Fruit fly (Drosophila melanogaster) whole organism, adult: Measurements from ENCODE around the gene RpL27.

ENCODE experiments used
- CG11617 ChIP-seq: fragments of 200-800 bp; sonication (Bioruptor generic); optimal IDR thresholded peaks from 2 replicates; lab custom pipeline; 2017; ENCODE audit warnings: mild to moderate bottlenecking, missing biosample characterization, missing genetic modification reagents, missing genetic modification characterization
- CG12768 ChIP-seq: fragments of 200-800 bp; sonication (Bioruptor generic); optimal IDR thresholded peaks from 2 replicates; lab custom pipeline; 2017; ENCODE audit warnings: missing biosample characterization, missing genetic modification characterization, mild to moderate bottlenecking, moderate library complexity, missing genetic modification reagents
- CG14711 ChIP-seq: fragments of 200-800 bp; sonication (Bioruptor generic); optimal IDR thresholded peaks from 2 replicates; lab custom pipeline; 2018; ENCODE audit warnings: missing biosample characterization, mild to moderate bottlenecking, missing genetic modification characterization, moderate library complexity
- CG1620 ChIP-seq: fragments of 200-800 bp; sonication (Bioruptor generic); optimal IDR thresholded peaks from 2 replicates; lab custom pipeline; 2016; ENCODE audit warnings: missing biosample characterization, missing genetic modification characterization
- CG33017 ChIP-seq: fragments of 200-800 bp; sonication (Bioruptor generic); optimal IDR thresholded peaks from 2 replicates; lab custom pipeline; 2018; ENCODE audit warnings: missing biosample characterization, mild to moderate bottlenecking, missing genetic modification characterization, moderate library complexity
- CG5204 ChIP-seq: fragments of 200-800 bp; sonication (Bioruptor generic); optimal IDR thresholded peaks from 2 replicates; lab custom pipeline; 2016; ENCODE audit warnings: missing biosample characterization, missing genetic modification characterization
- CG7045 ChIP-seq: fragments of 200-800 bp; sonication (Bioruptor generic); optimal IDR thresholded peaks from 2 replicates; lab custom pipeline; 2017; ENCODE audit warnings: missing biosample characterization, mild to moderate bottlenecking, missing genetic modification characterization
- CG7101 ChIP-seq: fragments of 200-800 bp; sonication (Bioruptor generic); optimal IDR thresholded peaks from 2 replicates; lab custom pipeline; 2018; ENCODE audit warnings: missing biosample characterization, mild to moderate bottlenecking, missing genetic modification characterization, moderate library complexity
- Clk ChIP-seq: fragments of 200-800 bp; sonication (Bioruptor generic); optimal IDR thresholded peaks from 2 replicates; lab custom pipeline; 2017; ENCODE audit warnings: missing biosample characterization, missing genetic modification characterization
- Crg-1 ChIP-seq: fragments of 200-800 bp; sonication (Bioruptor generic); optimal IDR thresholded peaks from 2 replicates; lab custom pipeline; 2016; ENCODE audit warnings: missing biosample characterization, missing genetic modification characterization
- Hr96 ChIP-seq: fragments of 200-800 bp; sonication (Bioruptor generic); optimal IDR thresholded peaks from 2 replicates; lab custom pipeline; 2016; ENCODE audit warnings: missing biosample characterization, missing genetic modification characterization
- Mnt ChIP-seq: fragments of 200-800 bp; sonication (Bioruptor generic); optimal IDR thresholded peaks from 2 replicates; lab custom pipeline; 2016; ENCODE audit warnings: missing biosample characterization, mild to moderate bottlenecking, missing genetic modification characterization
- bab1 ChIP-seq: fragments of 200-800 bp; sonication (Bioruptor generic); optimal IDR thresholded peaks from 3 replicates; lab custom pipeline; 2019; ENCODE audit warnings: missing biosample characterization, mild to moderate bottlenecking, missing genetic modification characterization, moderate library complexity
- cic ChIP-seq: fragments of 200-800 bp; sonication (Bioruptor generic); optimal IDR thresholded peaks from 2 replicates; lab custom pipeline; 2017; ENCODE audit warnings: missing biosample characterization, mild to moderate bottlenecking, missing genetic modification characterization, moderate library complexity
- cnc ChIP-seq, 2 experiments: fragments of >200 bp; optimal IDR thresholded peaks; 2 replicates each; lab custom pipeline; 2017
- kay ChIP-seq: fragments of 200-800 bp; sonication (Bioruptor generic); peaks from one replicate; lab custom pipeline; 2016; ENCODE audit warnings: missing biosample characterization, missing genetic modification characterization, borderline replicate concordance
- ovo ChIP-seq: fragments of 200-800 bp; sonication (Bioruptor generic); optimal IDR thresholded peaks from 2 replicates; lab custom pipeline; 2016; ENCODE audit warnings: missing biosample characterization, missing genetic modification characterization
- pad ChIP-seq: fragments of 200-800 bp; sonication (Bioruptor generic); optimal IDR thresholded peaks from 3 replicates; lab custom pipeline; 2017; ENCODE audit warnings: missing biosample characterization, missing genetic modification characterization, mild to moderate bottlenecking, moderate library complexity, missing genetic modification reagents
- tj ChIP-seq: fragments of 200-800 bp; sonication (Bioruptor generic); optimal IDR thresholded peaks from 3 replicates; lab custom pipeline; 2017; ENCODE audit warnings: missing biosample characterization, mild to moderate bottlenecking, missing genetic modification characterization, moderate library complexity
- toe ChIP-seq: fragments of 200-800 bp; sonication (Bioruptor generic); optimal IDR thresholded peaks from 2 replicates; lab custom pipeline; 2016; ENCODE audit warnings: missing biosample characterization, missing genetic modification characterization

Gene RpL27

DNA sequence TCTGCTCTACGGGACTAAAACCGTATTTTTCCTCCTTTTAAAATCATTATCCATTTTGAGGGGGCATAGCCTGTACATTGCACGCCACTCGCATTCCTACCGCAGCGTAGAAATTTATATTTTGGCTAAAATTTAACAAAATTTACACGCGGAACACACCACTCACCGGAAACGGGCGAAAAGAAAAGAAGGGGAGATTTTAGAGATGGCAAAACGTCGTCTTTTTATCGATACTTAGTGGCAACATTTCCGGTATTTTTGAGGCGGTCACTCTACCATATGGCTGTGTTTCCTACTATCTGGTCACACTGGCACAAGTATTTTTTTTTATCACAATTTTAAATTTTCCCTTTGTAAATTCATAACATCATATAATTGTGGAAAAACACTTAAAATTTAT lies at the start of gene RpL27:
Gene RpL27, minus strand, starts transcription at position 193 of the 400 bp plus-strand sequence.
- TF ChIP-seq CG5204 (GFP tag; lab: Kevin White, UChicago) (peak; percentile 76), Crg-1 (peak; percentile 75), bab1 (GFP tag; lab: Kevin White, UChicago) (peak; percentile 91), kay (GFP tag; lab: Kevin White, UChicago) (no peak), CG7101 (peak; percentile 89), cnc (optimal IDR thresholded peaks at IDR 0.05; lab: Kevin White, UChicago) (no peak), pad (GFP tag; lab: Kevin White, UChicago) (peak; percentile 92), toe (GFP tag; lab: Kevin White, UChicago) (peak; percentile 67), Mnt (peak; percentile 88), CG14711 (tag; lab: Kevin White, UChicago) (peak; percentile 69), ovo (peak; percentile 80), CG11617 (GFP tag; lab: Kevin White, UChicago) (peak; percentile 88), CG12768 (GFP tag; lab: Kevin White, UChicago) (peak; percentile 81), Hr96 (GFP tag; lab: Kevin White, UChicago) (no peak), CG7045 (GFP tag; lab: Kevin White, UChicago) (peak; percentile 82), cic (GFP tag; lab: Kevin White, UChicago) (peak; percentile 40), CG1620 (GFP tag; lab: Kevin White, UChicago) (peak; percentile 77), CG33017 (peak; percentile 77), Clk (GFP tag; lab: Kevin White, UChicago) (peak; percentile 62), tj (GFP tag; lab: Kevin White, UChicago) (peak; percentile 59)

DNA sequence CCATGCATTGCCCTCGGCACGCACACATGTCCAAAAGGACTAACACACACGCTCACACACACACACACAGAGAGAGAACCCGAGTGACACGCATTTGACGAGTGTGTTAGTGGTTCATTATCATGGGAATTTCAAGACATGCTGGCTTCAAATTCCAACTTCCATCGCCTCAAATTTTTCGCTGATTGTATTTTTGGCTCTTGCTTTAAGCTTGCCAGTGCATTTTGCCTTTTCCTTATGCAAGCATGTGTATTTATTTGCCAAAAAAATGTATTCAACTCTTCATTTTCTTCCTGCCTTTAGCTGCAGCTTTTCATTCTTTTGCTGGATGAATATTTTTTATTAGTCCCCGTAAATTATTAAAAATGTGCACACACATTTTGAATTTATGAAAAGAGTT lies 38.9 kb upstream of the RpL27 start:
- TF ChIP-seq CG7045 (GFP tag; lab: Kevin White, UChicago) (no peak), tj (GFP tag; lab: Kevin White, UChicago) (peak; percentile 93)

DNA sequence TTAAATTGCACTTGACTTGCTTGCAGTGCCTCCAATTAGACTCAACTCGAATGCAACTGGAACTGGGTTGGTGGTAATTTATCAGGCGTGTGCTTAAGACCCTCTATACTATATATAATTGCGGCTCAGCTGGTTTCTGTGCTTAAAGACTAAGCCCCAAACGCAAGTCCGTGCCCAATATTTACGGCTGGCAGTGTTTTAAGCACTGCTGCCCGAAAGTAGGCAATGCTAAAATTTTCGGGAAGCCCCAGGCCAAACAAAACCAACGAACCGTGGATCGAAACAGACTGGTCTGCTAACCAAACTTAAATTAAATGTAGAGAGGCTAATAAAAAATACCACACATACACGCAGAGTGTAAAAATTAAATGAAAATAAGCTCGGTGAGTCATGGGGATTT lies 36.2 kb upstream of the RpL27 start:
- TF ChIP-seq Mnt, result no peak
- no peak for TF ChIP-seq CG5204 (GFP tag; lab: Kevin White, UChicago)
- no peak for TF ChIP-seq CG33017
- no peak for TF ChIP-seq CG11617 (GFP tag; lab: Kevin White, UChicago)
- TF ChIP-seq cic (GFP tag; lab: Kevin White, UChicago), result no peak
- no peak for TF ChIP-seq Crg-1
- TF ChIP-seq kay (GFP tag; lab: Kevin White, UChicago), result no peak
- TF ChIP-seq tj (GFP tag; lab: Kevin White, UChicago), result no peak
- TF ChIP-seq ovo, result no peak
- no peak for TF ChIP-seq pad (GFP tag; lab: Kevin White, UChicago)
- TF ChIP-seq CG7101, result no peak
- TF ChIP-seq cnc (optimal IDR thresholded peaks at IDR 0.05; lab: Kevin White, UChicago), result no peak
- no peak for TF ChIP-seq CG14711 (tag; lab: Kevin White, UChicago)
- no peak for TF ChIP-seq CG7045 (GFP tag; lab: Kevin White, UChicago)
- TF ChIP-seq toe (GFP tag; lab: Kevin White, UChicago), result no peak
- no peak for TF ChIP-seq Clk (GFP tag; lab: Kevin White, UChicago)
- no peak for TF ChIP-seq CG12768 (GFP tag; lab: Kevin White, UChicago)
- TF ChIP-seq Hr96 (GFP tag; lab: Kevin White, UChicago), result no peak
- no peak for TF ChIP-seq bab1 (GFP tag; lab: Kevin White, UChicago)
- no peak for TF ChIP-seq CG1620 (GFP tag; lab: Kevin White, UChicago)

DNA sequence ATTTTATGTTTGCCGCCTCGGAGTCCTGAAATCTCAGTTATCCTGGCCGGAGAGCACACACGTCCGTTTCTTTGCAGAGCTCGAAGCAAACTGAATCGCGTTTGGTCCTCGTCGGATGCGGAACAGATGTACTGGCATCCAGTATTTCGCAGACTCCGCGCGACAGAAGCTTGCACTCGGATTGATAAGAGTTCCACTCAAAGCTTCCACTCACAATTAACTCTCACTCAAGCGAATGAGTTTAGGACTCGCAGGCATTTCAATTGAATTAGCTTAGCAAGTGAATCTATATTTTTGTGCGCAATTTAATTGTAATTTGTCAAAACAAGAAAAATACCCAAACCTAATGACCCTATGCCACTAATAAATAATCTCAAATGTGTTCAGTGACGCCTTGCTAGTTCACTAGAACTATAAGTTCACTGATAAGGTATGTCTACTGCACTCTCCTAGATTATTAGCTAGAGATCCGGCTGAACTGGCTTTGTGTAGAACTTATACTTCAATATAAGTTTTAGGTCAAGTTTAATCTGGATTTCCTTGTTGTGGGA lies 35.2 kb upstream of the RpL27 start:
- TF ChIP-seq CG5204 (GFP tag; lab: Kevin White, UChicago) (no peak), CG12768 (GFP tag; lab: Kevin White, UChicago) (no peak), toe (GFP tag; lab: Kevin White, UChicago) (no peak), CG11617 (GFP tag; lab: Kevin White, UChicago) (no peak), Mnt (no peak), bab1 (GFP tag; lab: Kevin White, UChicago) (no peak), CG7101 (no peak), cic (GFP tag; lab: Kevin White, UChicago) (no peak), CG14711 (tag; lab: Kevin White, UChicago) (no peak), Crg-1 (no peak), Clk (GFP tag; lab: Kevin White, UChicago) (no peak), pad (GFP tag; lab: Kevin White, UChicago) (no peak), ovo (no peak), CG7045 (GFP tag; lab: Kevin White, UChicago) (no peak), CG1620 (GFP tag; lab: Kevin White, UChicago) (no peak), tj (GFP tag; lab: Kevin White, UChicago) (no peak), CG33017 (no peak)

DNA sequence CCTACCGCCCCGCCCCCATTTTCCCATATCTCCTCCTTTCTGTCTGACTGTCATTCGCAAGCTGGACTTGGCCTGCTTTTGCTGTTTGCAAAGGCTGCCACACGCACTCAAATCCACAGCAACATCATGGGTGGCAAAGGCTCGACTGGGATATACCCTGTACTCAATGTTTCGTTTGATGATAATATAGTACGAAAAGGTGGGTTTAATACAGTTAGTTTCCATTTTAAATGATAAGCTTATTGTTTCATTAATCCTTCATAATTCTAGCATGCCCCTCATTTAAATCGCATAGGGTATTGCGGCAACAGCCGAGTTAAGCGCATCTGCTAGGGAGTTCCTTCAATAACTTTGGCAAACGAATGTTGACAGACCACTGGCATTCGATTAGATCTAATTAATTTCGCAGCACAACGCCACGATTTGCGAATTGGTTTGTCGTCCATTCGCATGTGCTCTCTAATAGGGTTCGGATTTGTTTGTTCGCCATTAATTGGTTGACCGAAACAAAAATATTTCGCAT lies 9.4 kb upstream of the RpL27 start:
- no peak for TF ChIP-seq CG33017
- TF ChIP-seq CG12768 (GFP tag; lab: Kevin White, UChicago), result no peak
- no peak for TF ChIP-seq CG1620 (GFP tag; lab: Kevin White, UChicago)
- TF ChIP-seq cnc (optimal IDR thresholded peaks at IDR 0.05; lab: Kevin White, UChicago), result no peak
- TF ChIP-seq Mnt, result no peak
- TF ChIP-seq kay (GFP tag; lab: Kevin White, UChicago), result no peak
- TF ChIP-seq CG14711 (tag; lab: Kevin White, UChicago), result no peak
- TF ChIP-seq Clk (GFP tag; lab: Kevin White, UChicago), result no peak
- TF ChIP-seq CG5204 (GFP tag; lab: Kevin White, UChicago), result no peak
- TF ChIP-seq pad (GFP tag; lab: Kevin White, UChicago), result no peak
